Fruit fly (Drosophila melanogaster) whole organism, pupa: ENCODE data around the gene geko.

Experiments
- CG10348 ChIP-seq: fragments of 200-800 bp; sonication (Bioruptor generic); IDR thresholded peaks from 2 replicates; pipeline ENCODE4 v1.3.6; 2022; ENCODE audit warnings: missing biosample characterization, missing genetic modification characterization
- CG12605 ChIP-seq: fragments of 200-800 bp; sonication (Bioruptor generic); IDR thresholded peaks from 2 replicates; pipeline ENCODE4 v1.3.6; 2022; ENCODE audit warnings: missing biosample characterization, missing genetic modification characterization
- CG13204 ChIP-seq: fragments of 200-800 bp; sonication (Bioruptor generic); optimal IDR thresholded peaks from 2 replicates; lab custom pipeline; 2018; ENCODE audit warnings: missing biosample characterization, mild to moderate bottlenecking, missing genetic modification characterization, moderate library complexity
- CG14655 ChIP-seq: fragments of 200-800 bp; sonication (Bioruptor generic); optimal IDR thresholded peaks from 3 replicates; lab custom pipeline; 2017; ENCODE audit warnings: mild to moderate bottlenecking, missing biosample characterization, missing genetic modification reagents, missing genetic modification characterization
- CG15710 ChIP-seq: fragments of 200-800 bp; sonication (Bioruptor generic); optimal IDR thresholded peaks from 2 replicates; lab custom pipeline; 2018; ENCODE audit warnings: missing biosample characterization, mild to moderate bottlenecking, missing genetic modification characterization, moderate library complexity
- CG17806 ChIP-seq: fragments of 200-800 bp; sonication (Bioruptor generic); optimal IDR thresholded peaks from 2 replicates; lab custom pipeline; 2018; ENCODE audit warnings: missing biosample characterization, mild to moderate bottlenecking, missing genetic modification characterization, moderate library complexity
- CG32121 ChIP-seq: fragments of 200-800 bp; sonication (Bioruptor generic); IDR thresholded peaks from 2 replicates; pipeline ENCODE4 v1.3.6; 2022; ENCODE audit warnings: missing biosample characterization, missing genetic modification characterization
- CG34367 ChIP-seq: fragments of 200-800 bp; sonication (Bioruptor generic); optimal IDR thresholded peaks from 2 replicates; lab custom pipeline; 2018; ENCODE audit warnings: missing biosample characterization, mild to moderate bottlenecking, missing genetic modification characterization
- CG4496 ChIP-seq: fragments of 200-800 bp; sonication (Bioruptor generic); IDR thresholded peaks from 3 replicates; pipeline ENCODE4 v1.3.6; 2022; ENCODE audit warnings: missing biosample characterization, missing genetic modification characterization
- CG8159 ChIP-seq: fragments of 200-800 bp; sonication (Bioruptor generic); optimal IDR thresholded peaks from 3 replicates; lab custom pipeline; 2018; ENCODE audit warnings: missing biosample characterization, mild to moderate bottlenecking, missing genetic modification characterization, moderate library complexity
- CG8301 ChIP-seq: fragments of 200-800 bp; sonication (Bioruptor generic); optimal IDR thresholded peaks from 2 replicates; lab custom pipeline; 2018; ENCODE audit warnings: missing biosample characterization, mild to moderate bottlenecking, missing genetic modification characterization
- CG9948 ChIP-seq: fragments of 200-800 bp; sonication (Bioruptor generic); optimal IDR thresholded peaks from 2 replicates; lab custom pipeline; 2018; ENCODE audit warnings: missing biosample characterization, mild to moderate bottlenecking, missing genetic modification characterization, moderate library complexity
- D1 ChIP-seq: fragments of 200-800 bp; sonication (Bioruptor generic); optimal IDR thresholded peaks from 2 replicates; lab custom pipeline; 2018; ENCODE audit warnings: missing biosample characterization, mild to moderate bottlenecking, missing genetic modification characterization, moderate library complexity
- EcR ChIP-seq: fragments of 200-800 bp; sonication (Bioruptor generic); optimal IDR thresholded peaks from 3 replicates; lab custom pipeline; 2019; ENCODE audit warnings: missing biosample characterization, missing genetic modification characterization, mild to moderate bottlenecking, moderate library complexity, missing genetic modification reagents
- Ets98B ChIP-seq: fragments of 200-800 bp; sonication (Bioruptor generic); IDR thresholded peaks from 2 replicates; pipeline ENCODE4 v1.3.6; 2022; ENCODE audit warnings: missing biosample characterization, missing genetic modification characterization
- Pif1A ChIP-seq: fragments of 200-800 bp; sonication (Bioruptor generic); optimal IDR thresholded peaks from 3 replicates; lab custom pipeline; 2016; ENCODE audit warnings: missing biosample characterization, missing genetic modification characterization
- Pif1B ChIP-seq: fragments of 200-800 bp; sonication (Bioruptor generic); optimal IDR thresholded peaks from 3 replicates; lab custom pipeline; 2016; ENCODE audit warnings: missing biosample characterization, missing genetic modification characterization
- Snoo ChIP-seq: fragments of 200-800 bp; sonication (Bioruptor generic); optimal IDR thresholded peaks from 3 replicates; lab custom pipeline; 2017; ENCODE audit warnings: missing biosample characterization, mild to moderate bottlenecking, missing genetic modification characterization, inconsistent platforms
- fd96Ca ChIP-seq: fragments of 200-800 bp; sonication (Bioruptor generic); IDR thresholded peaks from 3 replicates; pipeline ENCODE4 v1.3.6; 2022; ENCODE audit warnings: missing biosample characterization, missing genetic modification characterization
- gl ChIP-seq: fragments of 200-800 bp; sonication (Bioruptor generic); optimal IDR thresholded peaks from 2 replicates; lab custom pipeline; 2018; ENCODE audit warnings: missing biosample characterization, mild to moderate bottlenecking, missing genetic modification characterization
- rn ChIP-seq: fragments of 200-800 bp; sonication (Bioruptor generic); IDR thresholded peaks from 2 replicates; pipeline ENCODE4 v1.3.6; 2022; ENCODE audit warnings: missing biosample characterization, missing genetic modification characterization

The geko gene

dm6 chr3L:18179564-18180201 is 40.5 kb downstream of the geko start:
- TF ChIP-seq CG13204 (GFP tag; lab: Kevin White, UChicago): no peak
- TF ChIP-seq fd96Ca: no peak; the same call in 2 of the 3 replicates
- TF ChIP-seq CG14655 (GFP tag; lab: Kevin White, UChicago): peak; percentile 10
- no peak for TF ChIP-seq CG9948 (tag; lab: Kevin White, UChicago)
- TF ChIP-seq D1 (tag; lab: Kevin White, UChicago): no peak
- no peak for TF ChIP-seq CG8159
- TF ChIP-seq CG12605 (GFP tag; lab: Robert Waterston, UW): no peak
- TF ChIP-seq Pif1A (GFP tag; lab: Kevin White, UChicago): no peak
- TF ChIP-seq, all 21 proteins: peak for 1

- TF ChIP-seq EcR (peak; percentile 56), CG10348 (GFP tag; lab: Robert Waterston, UW) (no peak)
Observed at dm6 chr3L:18181900-18182299, 42.7 kb downstream of the geko start.

dm6 chr3L:18183928-18184327 is 44.7 kb downstream of the geko start:
- TF ChIP-seq CG4496 (GFP tag; lab: Robert Waterston, UW): no peak
- TF ChIP-seq Snoo (tag; lab: Kevin White, UChicago): peak; percentile 11
- TF ChIP-seq CG13204 (GFP tag; lab: Kevin White, UChicago): no peak
- TF ChIP-seq CG34367 (tag; lab: Kevin White, UChicago): no peak
- no peak for TF ChIP-seq CG8159
- TF ChIP-seq CG17806 (tag; lab: Kevin White, UChicago): no peak

dm6 chr3L:18184762-18185161 is 45.6 kb downstream of the geko start:
- no peak for TF ChIP-seq Pif1A (GFP tag; lab: Kevin White, UChicago)
- TF ChIP-seq Pif1B (GFP tag; lab: Kevin White, UChicago): no peak
- TF ChIP-seq CG8159: no peak
- TF ChIP-seq D1 (tag; lab: Kevin White, UChicago): no peak
- TF ChIP-seq CG13204 (GFP tag; lab: Kevin White, UChicago): peak; percentile 55
- TF ChIP-seq CG12605 (GFP tag; lab: Robert Waterston, UW): no peak
- TF ChIP-seq Snoo (tag; lab: Kevin White, UChicago): no peak
- no peak for TF ChIP-seq rn (GFP tag; lab: Robert Waterston, UW)
- TF ChIP-seq CG14655 (GFP tag; lab: Kevin White, UChicago): no peak
- no peak for TF ChIP-seq Ets98B
- no peak for TF ChIP-seq CG34367 (tag; lab: Kevin White, UChicago)
- TF ChIP-seq CG8301 (tag; lab: Kevin White, UChicago): no peak
- TF ChIP-seq CG4496 (GFP tag; lab: Robert Waterston, UW): peak; percentile 44; the same call in 1 of the 3 replicates
- no peak for TF ChIP-seq EcR
- no peak for TF ChIP-seq CG10348 (GFP tag; lab: Robert Waterston, UW)
- no peak for TF ChIP-seq CG15710 (tag; lab: Kevin White, UChicago)
- peak; percentile 12; the same call in 1 of the 3 replicates for TF ChIP-seq fd96Ca
- no peak for TF ChIP-seq CG9948 (tag; lab: Kevin White, UChicago)
- TF ChIP-seq gl: no peak
- no peak for TF ChIP-seq CG17806 (tag; lab: Kevin White, UChicago)
- TF ChIP-seq CG32121 (GFP tag; lab: Robert Waterston, UW): 0 out of 2 replicates have a peak, but pooled peaks have one; percentile 20
- TF ChIP-seq, all 21 proteins: peak for 4

- peak; percentile 97 for TF ChIP-seq CG8301 (tag; lab: Kevin White, UChicago)
- peak; percentile 91 for TF ChIP-seq rn (GFP tag; lab: Robert Waterston, UW)
- peak; percentile 94 for TF ChIP-seq CG32121 (GFP tag; lab: Robert Waterston, UW)
- TF ChIP-seq CG34367 (tag; lab: Kevin White, UChicago): peak; percentile 95
- TF ChIP-seq Ets98B: peak; percentile 89
- peak; percentile 96 for TF ChIP-seq CG9948 (tag; lab: Kevin White, UChicago)
- TF ChIP-seq EcR: peak; percentile 83
- peak; percentile 95 for TF ChIP-seq CG17806 (tag; lab: Kevin White, UChicago)
- TF ChIP-seq D1 (tag; lab: Kevin White, UChicago): peak; percentile 85
- TF ChIP-seq CG4496 (GFP tag; lab: Robert Waterston, UW): peak; percentile 93
- peak; percentile 93 for TF ChIP-seq fd96Ca
- peak; percentile 94 for TF ChIP-seq CG10348 (GFP tag; lab: Robert Waterston, UW)
- TF ChIP-seq CG15710 (tag; lab: Kevin White, UChicago): peak; percentile 98
- TF ChIP-seq Snoo (tag; lab: Kevin White, UChicago): peak; percentile 94
- TF ChIP-seq gl: peak; percentile 91
- TF ChIP-seq Pif1A (GFP tag; lab: Kevin White, UChicago): peak; percentile 97
- peak; percentile 97 for TF ChIP-seq CG14655 (GFP tag; lab: Kevin White, UChicago)
- TF ChIP-seq Pif1B (GFP tag; lab: Kevin White, UChicago): peak; percentile 94
- TF ChIP-seq CG12605 (GFP tag; lab: Robert Waterston, UW): peak; percentile 57; the same call in 1 of the 2 replicates
- peak; percentile 99 for TF ChIP-seq CG8159
- peak; percentile 81 for TF ChIP-seq CG13204 (GFP tag; lab: Kevin White, UChicago)
Observed at dm6 chr3L:18185542-18186312, 46.5 kb downstream of the geko start, which contains the start of gene hid. hid (minus strand) TSS chr3L:18185641.
